Worm (Caenorhabditis elegans) whole organism, young adult: ENCODE data around the gene F46G10.1.

Source experiments
- B0336.3 ChIP-seq: fragments of 200-800 bp; sonication (Bioruptor generic); IDR thresholded peaks from 2 replicates; pipeline ENCODE4 v1.3.6; 2022; ENCODE audit warnings: missing genetic modification characterization, missing compliant biosample characterization
- F22D6.2 ChIP-seq: sonication (generic microtip); optimal IDR thresholded peaks from 2 replicates; lab custom pipeline; 2016; ENCODE audit warnings: mild to moderate bottlenecking, missing genetic modification characterization, missing compliant biosample characterization
- F23B12.7 ChIP-seq: sonication (generic microtip); optimal IDR thresholded peaks from 2 replicates; lab custom pipeline; 2017; ENCODE audit warnings: missing genetic modification characterization, mild to moderate bottlenecking, missing compliant biosample characterization, antibody characterized with exemption, moderate library complexity; ENCODE audit not compliant: insufficient read depth
- F33H1.4 ChIP-seq: fragments of 200-800 bp; sonication (Bioruptor generic); IDR thresholded peaks from 2 replicates; pipeline ENCODE4 v1.3.6; 2022; ENCODE audit warnings: missing genetic modification reagents, missing genetic modification characterization, missing compliant biosample characterization
- F37B4.10 ChIP-seq: fragments of 200-800 bp; sonication (Bioruptor generic); IDR thresholded peaks from 2 replicates; pipeline ENCODE4 v1.3.6; 2022; ENCODE audit warnings: missing genetic modification characterization, missing compliant biosample characterization
- F49E8.2 ChIP-seq: sonication (generic microtip); optimal IDR thresholded peaks from 3 replicates; lab custom pipeline; 2017; ENCODE audit warnings: missing genetic modification characterization, mild to moderate bottlenecking, missing compliant biosample characterization, antibody characterized with exemption, moderate library complexity; ENCODE audit not compliant: insufficient read depth
- F52B5.7 ChIP-seq: sonication (generic microtip); optimal IDR thresholded peaks from 2 replicates; lab custom pipeline; 2016; ENCODE audit warnings: mild to moderate bottlenecking, missing genetic modification characterization, missing compliant biosample characterization
- K11D2.4 ChIP-seq: fragments of 200-800 bp; sonication (Bioruptor generic); IDR thresholded peaks from 2 replicates; pipeline ENCODE4 v1.3.6; 2022; ENCODE audit warnings: missing genetic modification reagents, missing genetic modification characterization, missing compliant biosample characterization
- K12H6.12 ChIP-seq: fragments of 200-800 bp; sonication (Bioruptor generic); optimal IDR thresholded peaks from 2 replicates; lab custom pipeline; 2018; ENCODE audit warnings: mild to moderate bottlenecking, missing genetic modification characterization, missing compliant biosample characterization
- T07F8.4 ChIP-seq: sonication (generic microtip); optimal IDR thresholded peaks from 2 replicates; lab custom pipeline; 2016; ENCODE audit warnings: mild to moderate bottlenecking, missing genetic modification characterization, moderate library complexity, missing compliant biosample characterization
- Y53G8AR.9 ChIP-seq: fragments of 200-800 bp; sonication (Bioruptor generic); conservative IDR thresholded peaks from 2 replicates; pipeline ENCODE4 v1.3.6; 2022; ENCODE audit warnings: missing genetic modification reagents, missing genetic modification characterization, missing compliant biosample characterization
- Y95B8A.8 ChIP-seq: fragments of 200-800 bp; sonication (Bioruptor generic); IDR thresholded peaks from 2 replicates; pipeline ENCODE4 v1.3.6; 2022; ENCODE audit warnings: missing genetic modification reagents, missing genetic modification characterization, missing compliant biosample characterization
- akir-1 ChIP-seq: fragments of 200-800 bp; sonication (Bioruptor generic); optimal IDR thresholded peaks from 2 replicates; lab custom pipeline; 2018; ENCODE audit warnings: mild to moderate bottlenecking, missing genetic modification characterization, moderate library complexity, missing compliant biosample characterization
- aptf-2 ChIP-seq: fragments of 200-800 bp; sonication (Bioruptor generic); conservative IDR thresholded peaks from 2 replicates; pipeline ENCODE4 v1.3.6; 2022; ENCODE audit warnings: missing genetic modification reagents, missing genetic modification characterization, missing compliant biosample characterization
- aptf-3 ChIP-seq: fragments of 200-800 bp; sonication (Bioruptor generic); IDR thresholded peaks from 2 replicates; pipeline ENCODE4 v1.3.6; 2022; ENCODE audit warnings: missing genetic modification characterization, missing compliant biosample characterization
- atf-7 ChIP-seq: sonication (generic microtip); optimal IDR thresholded peaks from 2 replicates; lab custom pipeline; 2017; ENCODE audit warnings: mild to moderate bottlenecking, missing genetic modification characterization, missing compliant biosample characterization
- attf-5 ChIP-seq: fragments of 200-800 bp; sonication (Bioruptor generic); optimal IDR thresholded peaks from 2 replicates; lab custom pipeline; 2018; ENCODE audit warnings: mild to moderate bottlenecking, missing genetic modification characterization, missing compliant biosample characterization
- bed-1 ChIP-seq: fragments of 200-800 bp; sonication (Bioruptor generic); IDR thresholded peaks from 2 replicates; pipeline ENCODE4 v1.3.6; 2022; ENCODE audit warnings: missing genetic modification reagents, missing genetic modification characterization, missing compliant biosample characterization
- cebp-1 ChIP-seq, 2 experiments: fragments of 200-800 bp in 1 of 2; sonication (Bioruptor generic) in 1 of 2; sonication (generic microtip) in 1 of 2; IDR thresholded peaks in 1 of 2; optimal IDR thresholded peaks in 1 of 2; 2 replicates each; pipeline versions ENCODE4 v1.3.6 to Lab custom; 2017 to 2022; ENCODE audit warnings: missing compliant biosample characterization in 2 of 2, missing genetic modification characterization in 2 of 2, mild to moderate bottlenecking in 1 of 2, missing genetic modification reagents in 1 of 2, moderate library complexity in 1 of 2
- ceh-27 ChIP-seq: fragments of 200-800 bp; sonication (Bioruptor generic); optimal IDR thresholded peaks from 2 replicates; lab custom pipeline; 2018; ENCODE audit warnings: mild to moderate bottlenecking, missing genetic modification characterization, moderate library complexity, missing compliant biosample characterization
- chd-7 ChIP-seq: sonication (generic microtip); optimal IDR thresholded peaks from 2 replicates; lab custom pipeline; 2016; ENCODE audit warnings: mild to moderate bottlenecking, missing genetic modification characterization, moderate library complexity, missing compliant biosample characterization
- egl-44 ChIP-seq: fragments of 200-800 bp; sonication (Bioruptor generic); IDR thresholded peaks from 2 replicates; pipeline ENCODE4 v1.3.6; 2022; ENCODE audit warnings: missing genetic modification reagents, missing genetic modification characterization, missing compliant biosample characterization
- fkh-3 ChIP-seq: sonication (generic microtip); optimal IDR thresholded peaks from 2 replicates; lab custom pipeline; 2016; ENCODE audit warnings: mild to moderate bottlenecking, missing genetic modification characterization, missing compliant biosample characterization
- gei-17 ChIP-seq: fragments of 200-800 bp; sonication (Bioruptor generic); optimal IDR thresholded peaks from 2 replicates; lab custom pipeline; 2018; ENCODE audit warnings: mild to moderate bottlenecking, missing genetic modification characterization, missing compliant biosample characterization
- hmg-1.2 ChIP-seq: fragments of 200-800 bp; sonication (Bioruptor generic); IDR thresholded peaks from 2 replicates; pipeline ENCODE4 v1.3.6; 2022; ENCODE audit warnings: missing genetic modification reagents, missing genetic modification characterization, missing compliant biosample characterization
- let-607 ChIP-seq, 2 experiments: fragments of 200-800 bp in 1 of 2; sonication (Bioruptor generic) in 1 of 2; sonication (generic microtip) in 1 of 2; optimal IDR thresholded peaks; 2 replicates each; lab custom pipeline; 2016 to 2018; ENCODE audit warnings: mild to moderate bottlenecking in 2 of 2, missing compliant biosample characterization in 2 of 2, missing genetic modification characterization in 2 of 2, moderate library complexity in 2 of 2, missing genotype in 1 of 2
- lin-26 ChIP-seq: fragments of 200-800 bp; sonication (Bioruptor generic); IDR thresholded peaks from 2 replicates; pipeline ENCODE4 v1.3.6; 2022; ENCODE audit warnings: missing genetic modification reagents, missing genetic modification characterization, missing compliant biosample characterization
- lin-35 ChIP-seq, 3 experiments: fragments of 150-350 bp in 2 of 3; sonication (generic microtip) in 1 of 3; optimal IDR thresholded peaks; 2 replicates each; lab custom pipeline; 2014 to 2018; ENCODE audit warnings: missing biosample characterization in 3 of 3, missing genetic modification characterization in 3 of 3, missing genetic modification reagents in 3 of 3
- lin-40 ChIP-seq: sonication (generic microtip); optimal IDR thresholded peaks from 2 replicates; lab custom pipeline; 2016; ENCODE audit warnings: missing genetic modification characterization, mild to moderate bottlenecking, missing compliant biosample characterization, missing genotype, missing genetic modification reagents
- lin-54 ChIP-seq: fragments of 200-800 bp; sonication (Bioruptor generic); optimal IDR thresholded peaks from 2 replicates; lab custom pipeline; 2018; ENCODE audit warnings: mild to moderate bottlenecking, missing genetic modification characterization, missing compliant biosample characterization
- madf-6 ChIP-seq: fragments of 200-800 bp; sonication (Bioruptor generic); IDR thresholded peaks from 2 replicates; pipeline ENCODE4 v1.3.6; 2022; ENCODE audit warnings: missing genetic modification reagents, missing genetic modification characterization, missing compliant biosample characterization
- nhr-80 ChIP-seq: sonication (generic microtip); optimal IDR thresholded peaks from 2 replicates; lab custom pipeline; 2016; ENCODE audit warnings: missing genetic modification characterization, missing compliant biosample characterization
- pha-4 ChIP-seq: fragments of 150-350 bp; sonication (generic microtip); optimal IDR thresholded peaks from 2 replicates; lab custom pipeline; 2014; ENCODE audit warnings: missing biosample characterization, missing genetic modification reagents, missing genetic modification characterization
- rcor-1 ChIP-seq: fragments of 200-800 bp; sonication (Bioruptor generic); IDR thresholded peaks from 2 replicates; pipeline ENCODE4 v1.3.6; 2022; ENCODE audit warnings: missing genetic modification reagents, missing genetic modification characterization, missing compliant biosample characterization
- rec-8 ChIP-seq, 2 experiments: sonication (generic microtip); optimal IDR thresholded peaks; 2 replicates each; lab custom pipeline; 2016; ENCODE audit warnings: mild to moderate bottlenecking in 2 of 2, missing genetic modification characterization in 2 of 2, missing genetic modification reagents in 2 of 2, missing genotype in 2 of 2, missing biosample characterization in 1 of 2, missing compliant biosample characterization in 1 of 2, moderate library complexity in 1 of 2
- repo-1 ChIP-seq: sonication (generic microtip); optimal IDR thresholded peaks from 2 replicates; lab custom pipeline; 2017; ENCODE audit warnings: mild to moderate bottlenecking, missing genetic modification characterization, missing compliant biosample characterization
- sdz-38 ChIP-seq: sonication (generic microtip); optimal IDR thresholded peaks from 2 replicates; lab custom pipeline; 2016; ENCODE audit warnings: missing genotype, missing genetic modification characterization, missing compliant biosample characterization
- snpc-3.4 ChIP-seq: sonication (generic microtip); optimal IDR thresholded peaks from 2 replicates; lab custom pipeline; 2017; ENCODE audit warnings: missing genetic modification characterization, mild to moderate bottlenecking, missing compliant biosample characterization, antibody characterized with exemption, moderate library complexity, missing genotype, missing genetic modification reagents
- snpc-4 ChIP-seq, 5 experiments: fragments of 150-350 bp in 1 of 5; sonication (generic microtip) in 4 of 5; optimal IDR thresholded peaks; 2 replicates each; lab custom pipeline; 2014 to 2018; ENCODE audit warnings: missing genetic modification characterization in 5 of 5, missing biosample characterization in 3 of 5, antibody characterized with exemption in 2 of 5, mild to moderate bottlenecking in 2 of 5, missing compliant biosample characterization in 2 of 5, missing genotype in 2 of 5, moderate library complexity in 2 of 5, missing genetic modification reagents in 1 of 5
- tlf-1 ChIP-seq: fragments of 200-800 bp; sonication (Bioruptor generic); optimal IDR thresholded peaks from 2 replicates; lab custom pipeline; 2018; ENCODE audit warnings: mild to moderate bottlenecking, missing genetic modification characterization, missing compliant biosample characterization
- ztf-22 ChIP-seq: fragments of 200-800 bp; sonication (Bioruptor generic); optimal IDR thresholded peaks from 2 replicates; lab custom pipeline; 2018; ENCODE audit warnings: mild to moderate bottlenecking, missing genetic modification characterization, moderate library complexity, missing compliant biosample characterization
- ztf-26 ChIP-seq: sonication (generic microtip); optimal IDR thresholded peaks from 2 replicates; lab custom pipeline; 2017; ENCODE audit warnings: missing genetic modification characterization, missing compliant biosample characterization

Gene F46G10.1

ce11 chrX:13354672-13355407 is 43.3 kb upstream of the F46G10.1 start:
- TF ChIP-seq lin-26 (0 out of 2 replicates have a peak, but pooled peaks have one; percentile 28), let-607 (tag; optimal IDR thresholded peaks at IDR 0.05; lab: Kevin White, UChicago) (peak in 1 of 2 experiments; percentile 67), K12H6.12 (tag; lab: Kevin White, UChicago) (peak; percentile 8), atf-7 (tag; lab: Kevin White, UChicago) (peak; percentile 49), nhr-80 (tag; lab: Kevin White, UChicago) (peak; percentile 76), chd-7 (tag; lab: Kevin White, UChicago) (peak; percentile 44), ztf-26 (tag; lab: Kevin White, UChicago) (peak; percentile 7), akir-1 (GFP tag; lab: Kevin White, UChicago) (no peak), attf-5 (GFP tag; lab: Kevin White, UChicago) (peak; percentile 16), cebp-1 (GFP tag; IDR thresholded peaks at IDR 0.05; lab: Robert Waterston, UW) (no peak), cebp-1 (tag; optimal IDR thresholded peaks at IDR 0.05; lab: Kevin White, UChicago) (peak; percentile 66), repo-1 (no peak), lin-40 (peak; percentile 44), F22D6.2 (tag; lab: Kevin White, UChicago) (peak; percentile 63), lin-35 (GFP tag; optimal IDR thresholded peaks at IDR 0.05; lab: Kevin White, UChicago) (no peak), aptf-3 (GFP tag; lab: Robert Waterston, UW) (no peak), snpc-3.4 (tag; lab: Kevin White, UChicago) (no peak), Y95B8A.8 (GFP tag; lab: Robert Waterston, UW) (0 out of 2 replicates have a peak, but pooled peaks have one; percentile 23), egl-44 (GFP tag; lab: Robert Waterston, UW) (0 out of 2 replicates have a peak, but pooled peaks have one; percentile 10)

ce11 chrX:13353530-13353929 is 42.0 kb upstream of the F46G10.1 start:
- TF ChIP-seq let-607 (tag; optimal IDR thresholded peaks at IDR 0.05; lab: Kevin White, UChicago), result peak in 1 of 2 experiments; percentile 14
- TF ChIP-seq lin-35 (GFP tag; optimal IDR thresholded peaks at IDR 0.05; lab: Kevin White, UChicago), result peak in 1 of 3 experiments; percentile 1
- TF ChIP-seq gei-17 (GFP tag; lab: Kevin White, UChicago), result peak; percentile 1
- TF ChIP-seq lin-26, result no peak
- TF ChIP-seq F52B5.7, result no peak
- no peak for TF ChIP-seq aptf-2 (GFP tag; lab: Robert Waterston, UW)
- TF ChIP-seq bed-1 (GFP tag; lab: Robert Waterston, UW), result no peak
- TF ChIP-seq F33H1.4 (GFP tag; lab: Robert Waterston, UW), result no peak
- TF ChIP-seq rec-8 (tag; optimal IDR thresholded peaks at IDR 0.05; lab: Kevin White, UChicago), result no peak
- peak; percentile 33 for TF ChIP-seq tlf-1 (GFP tag; lab: Kevin White, UChicago)
- no peak for TF ChIP-seq sdz-38
- no peak for TF ChIP-seq lin-54 (GFP tag; lab: Kevin White, UChicago)
- TF ChIP-seq F49E8.2 (tag; lab: Kevin White, UChicago), result no peak
- TF ChIP-seq rcor-1, result no peak
- no peak for TF ChIP-seq T07F8.4 (tag; lab: Kevin White, UChicago)
- TF ChIP-seq K11D2.4 (GFP tag; lab: Robert Waterston, UW), result 0 out of 2 replicates have a peak, but pooled peaks have one; percentile 35
- TF ChIP-seq hmg-1.2 (GFP tag; lab: Robert Waterston, UW), result no peak
- TF ChIP-seq F37B4.10 (GFP tag; lab: Robert Waterston, UW), result no peak
- peak; percentile 50 for TF ChIP-seq chd-7 (tag; lab: Kevin White, UChicago)
- peak; percentile 41 for TF ChIP-seq pha-4
- peak; percentile 59; the same call in 1 of the 2 replicates for TF ChIP-seq Y53G8AR.9 (GFP tag; lab: Robert Waterston, UW)
- peak; percentile 45 for TF ChIP-seq ceh-27 (GFP tag; lab: Kevin White, UChicago)
- peak; percentile 89 for TF ChIP-seq ztf-26 (tag; lab: Kevin White, UChicago)
- no peak for TF ChIP-seq fkh-3 (tag; lab: Kevin White, UChicago)
- TF ChIP-seq madf-6 (GFP tag; lab: Robert Waterston, UW), result no peak
- TF ChIP-seq F23B12.7, result no peak
- no peak for TF ChIP-seq snpc-4 (GFP tag; optimal IDR thresholded peaks at IDR 0.05; lab: Kevin White, UChicago)
- peak in 2 of 4 experiments; percentile 22 to 23 for TF ChIP-seq snpc-4 (tag; optimal IDR thresholded peaks at IDR 0.05; lab: Kevin White, UChicago)
- 0 out of 2 replicates have a peak, but pooled peaks have one; percentile 50 for TF ChIP-seq B0336.3 (GFP tag; lab: Robert Waterston, UW)
- TF ChIP-seq F22D6.2 (tag; lab: Kevin White, UChicago), result peak; percentile 53
- TF ChIP-seq ztf-22 (GFP tag; lab: Kevin White, UChicago), result no peak
